Worm (Caenorhabditis elegans) whole organism, L4/young adult: Measurements from ENCODE around the gene C09G1.4.

Source experiments
- W03F9.2 ChIP-seq: fragments of 150-350 bp; optimal IDR thresholded peaks from 2 replicates; lab custom pipeline; 2014; ENCODE audit warnings: missing biosample characterization, missing genetic modification characterization
- dao-5 ChIP-seq: sonication (generic microtip); optimal IDR thresholded peaks from 2 replicates; lab custom pipeline; 2016; ENCODE audit warnings: missing genotype, missing genetic modification characterization, moderate library complexity, missing compliant biosample characterization
- him-1 ChIP-seq: sonication (generic microtip); optimal IDR thresholded peaks from 2 replicates; lab custom pipeline; 2016; ENCODE audit warnings: missing genotype, missing genetic modification reagents, missing genetic modification characterization, missing compliant biosample characterization

- TF ChIP-seq him-1 (tag; lab: Kevin White, UChicago) (no peak), W03F9.2 (no peak), dao-5 (tag; lab: Kevin White, UChicago) (no peak)
Observed at ce11 chrX:15997153-15997552, 9.3 kb downstream of the C09G1.4 start.
